Fruit fly (Drosophila melanogaster): ENCODE data around the gene neo.

neo gene

DNA sequence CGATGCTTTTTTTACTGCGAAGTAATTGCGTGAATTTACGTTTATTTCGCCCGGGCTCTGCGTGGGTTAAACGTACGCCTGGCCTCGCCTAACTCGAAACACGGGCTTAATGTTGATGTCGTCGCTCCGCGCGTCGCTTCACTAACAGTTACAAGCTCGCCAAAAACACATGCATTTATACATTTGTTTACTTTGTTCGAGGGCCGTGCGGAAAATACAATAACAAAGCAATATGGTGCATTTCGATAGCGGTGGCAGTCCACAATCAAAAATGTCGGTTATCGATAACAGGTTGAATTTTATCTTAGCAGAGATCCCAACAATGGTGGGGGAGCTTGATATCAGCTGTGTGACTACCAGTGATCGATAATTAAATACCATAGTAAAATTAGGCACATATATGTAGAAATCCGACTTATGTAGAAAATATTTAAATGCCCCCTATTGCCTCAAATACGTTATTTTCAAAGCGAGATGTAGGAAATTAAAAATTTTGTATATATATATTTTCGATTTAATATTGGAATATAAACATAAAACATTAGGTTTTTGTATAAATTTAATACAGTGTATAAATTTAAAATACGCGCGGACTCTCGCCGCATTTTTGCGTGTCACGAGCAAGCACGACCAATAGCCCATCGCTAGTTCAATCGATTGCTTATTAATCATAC lies 49.9 kb downstream of the neo start, which contains the start of gene Zip99C (continued):
- TF ChIP-seq CG13624 (GFP tag; optimal IDR thresholded peaks at IDR 0.05) (no peak), CG18262 (tag; optimal IDR thresholded peaks at IDR 0.05) (peak; percentile 18), CG8924 (tag; optimal IDR thresholded peaks at IDR 0.05) (peak; percentile 44), nerfin-1 (tag; optimal IDR thresholded peaks at IDR 0.05) (no peak), CG16779 (GFP tag; IDR thresholded peaks at IDR 0.05) (no peak), Asciz (GFP tag; optimal IDR thresholded peaks at IDR 0.05) (peak; percentile 11), emc (GFP tag; optimal IDR thresholded peaks at IDR 0.05) (no peak), CG2202 (tag; optimal IDR thresholded peaks at IDR 0.05) (no peak), Nf-YB (GFP tag; optimal IDR thresholded peaks at IDR 0.05) (peak; percentile 23), p53 (GFP tag; optimal IDR thresholded peaks at IDR 0.05) (no peak), CG31224 (GFP tag; IDR thresholded peaks at IDR 0.05) (no peak), twi (tag; optimal IDR thresholded peaks at IDR 0.05) (peak; percentile 16), maf-S (GFP tag; optimal IDR thresholded peaks at IDR 0.05) (no peak), danr (GFP tag; IDR thresholded peaks at IDR 0.05) (no peak), dmrt11E (tag; optimal IDR thresholded peaks at IDR 0.05) (peak; percentile 12), rib (GFP tag; IDR thresholded peaks at IDR 0.05) (no peak), TFAM (GFP tag; optimal IDR thresholded peaks at IDR 0.05) (no peak), sqz (GFP tag; optimal IDR thresholded peaks at IDR 0.05) (no peak), CG8478 (optimal IDR thresholded peaks at IDR 0.05) (no peak), trem (tag; optimal IDR thresholded peaks at IDR 0.05) (peak; percentile 90), CG30020 (tag; optimal IDR thresholded peaks at IDR 0.05) (peak; percentile 60), Atf3 (GFP tag; optimal IDR thresholded peaks at IDR 0.05) (no peak), CG6175 (GFP tag; IDR thresholded peaks at IDR 0.05) (no peak), gsb-n (tag; optimal IDR thresholded peaks at IDR 0.05) (peak; percentile 29), HLHmδ (GFP tag; optimal IDR thresholded peaks at IDR 0.05) (no peak), CG11560 (tag; IDR thresholded peaks at IDR 0.05) (peak; percentile 59; the same call in 1 of the 3 replicates), da (GFP tag; optimal IDR thresholded peaks at IDR 0.05) (no peak), Gug (GFP tag; IDR thresholded peaks at IDR 0.05) (peak; percentile 75), Sox102F (GFP tag; optimal IDR thresholded peaks at IDR 0.05) (no peak), pita (GFP tag; optimal IDR thresholded peaks at IDR 0.05) (peak; percentile 92), E2f1 (GFP tag; IDR thresholded peaks at IDR 0.05) (no peak), CG12104 (GFP tag; optimal IDR thresholded peaks at IDR 0.05) (peak; percentile 45), ci (GFP tag; IDR thresholded peaks at IDR 0.05) (peak; percentile 33; the same call in 2 of the 3 replicates), sim (GFP tag; IDR thresholded peaks at IDR 0.05) (no peak), nau (GFP tag; optimal IDR thresholded peaks at IDR 0.05) (no peak), CG33213 (GFP tag; optimal IDR thresholded peaks at IDR 0.05) (peak; percentile 9), CG17912 (GFP tag; optimal IDR thresholded peaks at IDR 0.05) (no peak), chm (GFP tag; IDR thresholded peaks at IDR 0.05) (no peak), Gsc (GFP tag; IDR thresholded peaks at IDR 0.05) (no peak), CG4282 (GFP tag; optimal IDR thresholded peaks at IDR 0.05) (no peak), Oli (tag; optimal IDR thresholded peaks at IDR 0.05) (no peak), B-H2 (GFP tag; optimal IDR thresholded peaks at IDR 0.05) (no peak), Dfd (GFP tag; optimal IDR thresholded peaks at IDR 0.05) (no peak), HmgZ (tag; optimal IDR thresholded peaks at IDR 0.05) (peak; percentile 30), Dip2 (GFP tag; IDR thresholded peaks at IDR 0.05) (no peak), CG1602 (GFP tag; optimal IDR thresholded peaks at IDR 0.05) (peak; percentile 23), CG6272 (GFP tag; IDR thresholded peaks at IDR 0.05) (peak; percentile 41; the same call in 1 of the 2 replicates), CG4404 (GFP tag; IDR thresholded peaks at IDR 0.05) (no peak), CG17802 (tag; optimal IDR thresholded peaks at IDR 0.05) (no peak), B-H1 (GFP tag; IDR thresholded peaks at IDR 0.05) (no peak), grau (tag; optimal IDR thresholded peaks at IDR 0.05) (peak; percentile 41), onecut (GFP tag; IDR thresholded peaks at IDR 0.05) (peak; percentile 51)

All from whole organism, embryonic.